Worm (Caenorhabditis elegans): ENCODE results near the gene nas-24.
A peak's percentile ranks its signal among the peaks of the same experiment; 100 is the strongest.

The nas-24 gene

DNA sequence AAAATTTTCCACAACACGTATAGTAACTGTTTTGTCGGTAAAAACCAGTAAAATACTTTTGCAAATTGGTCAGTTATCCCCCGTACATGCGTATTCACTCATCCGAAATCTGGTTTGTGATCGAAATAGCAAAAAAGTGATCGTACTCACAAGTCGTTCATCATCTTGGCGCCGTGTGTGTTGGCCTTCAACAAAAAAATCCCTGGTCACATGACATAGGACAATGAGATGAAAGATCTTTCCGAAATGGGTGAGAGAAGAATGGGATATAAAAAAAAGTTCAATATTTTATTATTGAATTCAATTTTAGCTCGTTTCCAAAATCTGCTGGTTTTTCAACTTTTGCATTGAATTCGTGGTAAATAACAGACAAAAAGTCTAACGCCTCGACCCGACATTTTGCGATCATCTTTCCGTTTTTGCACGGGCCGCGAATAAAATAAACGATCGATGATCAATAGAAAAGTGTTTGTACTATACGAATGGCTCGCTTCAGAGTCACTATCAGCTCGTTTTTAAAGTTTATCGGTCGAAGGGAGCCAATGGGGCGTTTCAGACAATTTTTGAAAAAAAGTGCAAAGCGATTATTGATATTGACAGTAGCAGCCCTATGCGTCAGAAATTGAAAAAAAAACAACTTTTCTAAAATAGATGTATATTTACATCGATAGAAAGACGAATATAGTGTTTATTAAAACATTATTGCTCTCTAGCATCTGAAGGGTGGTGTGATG is 18.9 kb downstream of the nas-24 start (continued):
- TF ChIP-seq Y48G9A.11 (GFP tag; IDR thresholded peaks at IDR 0.05), result no peak
- TF ChIP-seq nhr-48 (tag; optimal IDR thresholded peaks at IDR 0.05), result no peak
- TF ChIP-seq vab-7 (GFP tag; IDR thresholded peaks at IDR 0.05), result no peak
- no peak for TF ChIP-seq cey-2 (tag; optimal IDR thresholded peaks at IDR 0.05; ENCODE audit: borderline replicate concordance, insufficient read depth)
- peak; percentile 56 for TF ChIP-seq pqm-1 (tag; optimal IDR thresholded peaks at IDR 0.05)

DNA sequence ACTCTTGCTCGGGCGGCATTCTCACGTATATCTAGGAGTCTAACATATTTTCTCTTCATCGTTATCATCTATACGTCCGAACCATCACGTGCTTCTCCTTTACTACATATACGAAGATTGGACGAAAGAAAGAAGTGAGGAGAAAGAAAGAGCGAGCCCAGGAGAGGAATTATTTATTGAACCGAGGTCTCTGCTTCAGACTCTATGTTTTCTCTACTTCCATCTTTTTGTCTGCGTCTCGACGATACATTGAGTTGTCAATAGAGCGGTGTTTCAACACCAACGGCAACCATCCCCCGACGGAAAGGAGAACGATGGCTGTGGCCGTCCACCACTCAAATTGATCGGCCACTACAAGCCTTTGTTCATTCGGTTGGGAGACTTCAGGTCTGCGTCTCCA is 20.2 kb downstream of the nas-24 start:
- TF ChIP-seq ces-1 (GFP tag; optimal IDR thresholded peaks at IDR 0.05) (no peak), skn-1 (tag; optimal IDR thresholded peaks at IDR 0.05) (no peak), madf-9 (GFP tag; conservative IDR thresholded peaks at IDR 0.05) (peak; percentile 39; the same call in 1 of the 2 replicates), lin-29 (GFP tag; IDR thresholded peaks at IDR 0.05) (no peak), daf-19 (GFP tag; conservative IDR thresholded peaks at IDR 0.05) (no peak), lsy-2 (tag; optimal IDR thresholded peaks at IDR 0.05) (peak; percentile 84 to 88), lin-15B (tag; optimal IDR thresholded peaks at IDR 0.05) (peak; percentile 30), lin-1 (GFP tag; IDR thresholded peaks at IDR 0.05) (peak; percentile 40; the same call in 1 of the 2 replicates), daf-8 (GFP tag; IDR thresholded peaks at IDR 0.05) (no peak), dmd-6 (GFP tag; IDR thresholded peaks at IDR 0.05) (peak; percentile 82), ceh-82 (tag; optimal IDR thresholded peaks at IDR 0.05) (no peak), mep-1 (tag; optimal IDR thresholded peaks at IDR 0.05) (peak; percentile 92), fos-1 (tag; optimal IDR thresholded peaks at IDR 0.05) (no peak), F49E8.2 (tag; optimal IDR thresholded peaks at IDR 0.05; ENCODE audit: borderline replicate concordance) (no peak), nhr-11 (tag; optimal IDR thresholded peaks at IDR 0.05) (peak; percentile 96), hlh-11 (tag; optimal IDR thresholded peaks at IDR 0.05) (peak; percentile 91), lim-7 (GFP tag; IDR thresholded peaks at IDR 0.05) (no peak), zip-2 (tag; optimal IDR thresholded peaks at IDR 0.05) (no peak), mxl-2 (GFP tag; conservative IDR thresholded peaks at IDR 0.05) (no peak), fkh-10 (GFP tag; optimal IDR thresholded peaks at IDR 0.05) (peak; percentile 74), Y75B8A.6 (GFP tag; IDR thresholded peaks at IDR 0.05) (no peak), saeg-2 (GFP tag; IDR thresholded peaks at IDR 0.05) (peak; percentile 52; the same call in 1 of the 2 replicates), F26F4.8 (GFP tag; conservative IDR thresholded peaks at IDR 0.05) (no peak), F44E2.7 (GFP tag; IDR thresholded peaks at IDR 0.05) (no peak), pha-4 (GFP tag; IDR thresholded peaks at IDR 0.05) (peak; percentile 56), pha-4 (tag; optimal IDR thresholded peaks at IDR 0.05) (peak; percentile 72), aly-2 (tag; optimal IDR thresholded peaks at IDR 0.05) (no peak), nhr-76 (tag; optimal IDR thresholded peaks at IDR 0.05) (no peak), aha-1 (tag) (peak; percentile 91), lin-39 (tag; optimal IDR thresholded peaks at IDR 0.05) (no peak), cey-2 (tag; optimal IDR thresholded peaks at IDR 0.05; ENCODE audit: borderline replicate concordance, insufficient read depth) (no peak), ceh-62 (tag; optimal IDR thresholded peaks at IDR 0.05) (no peak), madf-5 (GFP tag; IDR thresholded peaks at IDR 0.05) (no peak), nhr-41 (GFP tag; IDR thresholded peaks at IDR 0.05) (no peak), spr-1 (tag; optimal IDR thresholded peaks at IDR 0.05) (peak; percentile 15), unc-62 (GFP tag; optimal IDR thresholded peaks at IDR 0.05 in 1 of 2) (peak in 1 of 2 experiments; percentile 100), unc-62 (tag; optimal IDR thresholded peaks at IDR 0.05) (no peak), dpl-1 (GFP tag; optimal IDR thresholded peaks at IDR 0.05) (peak; percentile 39), vab-7 (GFP tag; IDR thresholded peaks at IDR 0.05) (no peak), attf-4 (tag; optimal IDR thresholded peaks at IDR 0.05) (peak; percentile 7), nhr-42 (GFP tag; IDR thresholded peaks at IDR 0.05) (no peak), mdl-1 (tag; optimal IDR thresholded peaks at IDR 0.05) (peak; percentile 40 to 87), pqm-1 (tag; optimal IDR thresholded peaks at IDR 0.05) (no peak), nhr-237 (tag; optimal IDR thresholded peaks at IDR 0.05) (no peak), lin-38 (GFP tag; IDR thresholded peaks at IDR 0.05) (peak; percentile 80), F37D6.2 (tag; optimal IDR thresholded peaks at IDR 0.05) (peak; percentile 9), nhr-6 (tag; optimal IDR thresholded peaks at IDR 0.05) (peak; percentile 99)

Data from whole organism, L4 larva.